Worm (Caenorhabditis elegans) whole organism, L2 larva: ENCODE data around the gene dlst-1.

Experiments
- ama-1 ChIP-seq: fragments of 150-350 bp; optimal IDR thresholded peaks from 2 replicates; lab custom pipeline; 2018; ENCODE audit warnings: inconsistent platforms
- blmp-1 ChIP-seq: sonication (generic microtip); optimal IDR thresholded peaks from 2 replicates; lab custom pipeline; 2017; ENCODE audit warnings: missing genetic modification characterization, mild to moderate bottlenecking, missing compliant biosample characterization, antibody characterized with exemption, moderate library complexity; ENCODE audit not compliant: insufficient read depth
- ceh-16 ChIP-seq: fragments of 150-350 bp; optimal IDR thresholded peaks from 2 replicates; lab custom pipeline; 2014; ENCODE audit warnings: missing biosample characterization, missing genetic modification characterization
- elt-3 ChIP-seq: sonication (generic microtip); optimal IDR thresholded peaks from 2 replicates; lab custom pipeline; 2017; ENCODE audit warnings: missing biosample characterization, missing genetic modification characterization
- lin-13 ChIP-seq: fragments of 150-350 bp; optimal IDR thresholded peaks from 2 replicates; lab custom pipeline; 2014; ENCODE audit warnings: missing biosample characterization, missing genetic modification reagents, missing genetic modification characterization
- lin-39 ChIP-seq: fragments of 150-350 bp; optimal IDR thresholded peaks from 2 replicates; lab custom pipeline; 2014; ENCODE audit warnings: missing biosample characterization, missing genetic modification reagents, missing genetic modification characterization
- lsy-2 ChIP-seq, 2 experiments: fragments of 150-350 bp in 1 of 2; sonication (generic microtip) in 1 of 2; optimal IDR thresholded peaks; 2 replicates each; lab custom pipeline; 2014 to 2017; ENCODE audit warnings: missing biosample characterization in 2 of 2, missing genetic modification characterization in 2 of 2
- nhr-237 ChIP-seq: fragments of 150-350 bp; optimal IDR thresholded peaks from 2 replicates; lab custom pipeline; 2014; ENCODE audit warnings: missing biosample characterization, missing genetic modification characterization
- nhr-6 ChIP-seq: fragments of 150-350 bp; optimal IDR thresholded peaks from 2 replicates; lab custom pipeline; 2014; ENCODE audit warnings: missing biosample characterization, missing genetic modification characterization
- nhr-77 ChIP-seq: fragments of 150-350 bp; optimal IDR thresholded peaks from 2 replicates; lab custom pipeline; 2014; ENCODE audit warnings: missing biosample characterization, missing genetic modification characterization
- unc-62 ChIP-seq: fragments of 150-350 bp; optimal IDR thresholded peaks from 2 replicates; lab custom pipeline; 2014; ENCODE audit warnings: missing biosample characterization, missing genetic modification reagents, missing genetic modification characterization
- zag-1 ChIP-seq: fragments of 150-350 bp; optimal IDR thresholded peaks from 2 replicates; lab custom pipeline; 2014; ENCODE audit warnings: missing biosample characterization, missing genetic modification characterization
- ztf-4 ChIP-seq: fragments of 150-350 bp; optimal IDR thresholded peaks from 2 replicates; lab custom pipeline; 2014; ENCODE audit warnings: missing biosample characterization, missing genetic modification characterization

DNA sequence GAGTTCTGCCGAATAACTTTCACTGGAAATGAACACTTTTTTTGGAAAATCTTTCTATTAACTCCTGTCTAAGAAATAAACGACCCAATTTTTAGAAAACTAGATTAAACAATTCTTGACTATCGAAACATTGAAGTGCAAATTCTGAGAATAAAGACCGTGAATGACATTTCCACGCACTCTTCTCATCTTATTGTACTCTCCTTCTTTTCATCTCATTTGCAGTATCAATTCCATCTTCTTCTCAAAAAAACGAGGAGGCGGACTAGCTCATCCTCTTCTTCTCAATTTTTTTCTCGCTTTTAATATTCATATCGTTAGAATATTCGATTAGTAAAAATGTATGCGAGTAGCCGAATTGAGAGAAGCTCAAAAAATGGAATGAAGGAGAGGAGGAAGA lies 47.2 kb downstream of the dlst-1 start:
- TF ChIP-seq unc-62 (GFP tag; lab: Kevin White, UChicago): no peak
- no peak for TF ChIP-seq blmp-1 (tag; lab: Kevin White, UChicago)
- TF ChIP-seq ztf-4 (tag; lab: Kevin White, UChicago): no peak
- TF ChIP-seq zag-1: no peak
- TF ChIP-seq nhr-237 (tag; lab: Kevin White, UChicago): no peak
- TF ChIP-seq nhr-77 (tag; lab: Kevin White, UChicago): no peak
- no peak for TF ChIP-seq lin-13 (GFP tag; lab: Kevin White, UChicago)
- TF ChIP-seq lin-39: no peak
- TF ChIP-seq ama-1 (lab: Kevin White, UChicago): no peak
- no peak for TF ChIP-seq elt-3 (tag; lab: Kevin White, UChicago)
- TF ChIP-seq ceh-16 (tag; lab: Kevin White, UChicago): no peak
- no peak for TF ChIP-seq nhr-6 (tag; lab: Kevin White, UChicago)
- peak in 1 of 2 experiments; percentile 21 for TF ChIP-seq lsy-2 (tag; optimal IDR thresholded peaks at IDR 0.05; lab: Kevin White, UChicago)
